Worm (Caenorhabditis elegans) whole organism, early embryonic: ENCODE results near the gene rps-14.

Source experiments
- B0310.2 ChIP-seq: sonication (generic microtip); optimal IDR thresholded peaks from 2 replicates; lab custom pipeline; 2016; ENCODE audit warnings: mild to moderate bottlenecking, missing genetic modification characterization, missing compliant biosample characterization
- F13C5.2 ChIP-seq: sonication (generic microtip); optimal IDR thresholded peaks from 2 replicates; lab custom pipeline; 2017; ENCODE audit warnings: mild to moderate bottlenecking, missing genetic modification characterization, inconsistent platforms, missing compliant biosample characterization
- ama-1 ChIP-seq: fragments of 150-350 bp; optimal IDR thresholded peaks from 2 replicates; lab custom pipeline; 2014
- ceh-13 ChIP-seq: fragments of 200-800 bp; sonication (Bioruptor generic); optimal IDR thresholded peaks from 2 replicates; lab custom pipeline; 2018; ENCODE audit warnings: mild to moderate bottlenecking, missing genetic modification characterization, missing compliant biosample characterization
- ceh-36 ChIP-seq: sonication (generic microtip); optimal IDR thresholded peaks from 2 replicates; lab custom pipeline; 2016; ENCODE audit warnings: missing genetic modification characterization, inconsistent platforms, missing compliant biosample characterization
- ets-7 ChIP-seq: sonication (generic microtip); optimal IDR thresholded peaks from 2 replicates; lab custom pipeline; 2016; ENCODE audit warnings: missing genotype, missing genetic modification characterization, missing compliant biosample characterization
- flt-1 ChIP-seq: fragments of 200-800 bp; sonication (Bioruptor generic); IDR thresholded peaks from 2 replicates; pipeline ENCODE4 v1.3.6; 2022; ENCODE audit warnings: missing genetic modification characterization, missing compliant biosample characterization
- hmg-4 ChIP-seq: fragments of 200-800 bp; sonication (Bioruptor generic); optimal IDR thresholded peaks from 2 replicates; lab custom pipeline; 2018; ENCODE audit warnings: mild to moderate bottlenecking, missing genetic modification characterization, missing compliant biosample characterization
- pes-1 ChIP-seq: fragments of 200-800 bp; sonication (Bioruptor generic); IDR thresholded peaks from 2 replicates; pipeline ENCODE4 v1.3.6; 2022; ENCODE audit warnings: missing genetic modification reagents, missing genetic modification characterization, missing compliant biosample characterization
- sea-1 ChIP-seq: fragments of 200-800 bp; sonication (Bioruptor generic); conservative IDR thresholded peaks from 2 replicates; pipeline ENCODE4 v1.3.6; 2022; ENCODE audit warnings: missing genetic modification characterization, missing compliant biosample characterization

DNA sequence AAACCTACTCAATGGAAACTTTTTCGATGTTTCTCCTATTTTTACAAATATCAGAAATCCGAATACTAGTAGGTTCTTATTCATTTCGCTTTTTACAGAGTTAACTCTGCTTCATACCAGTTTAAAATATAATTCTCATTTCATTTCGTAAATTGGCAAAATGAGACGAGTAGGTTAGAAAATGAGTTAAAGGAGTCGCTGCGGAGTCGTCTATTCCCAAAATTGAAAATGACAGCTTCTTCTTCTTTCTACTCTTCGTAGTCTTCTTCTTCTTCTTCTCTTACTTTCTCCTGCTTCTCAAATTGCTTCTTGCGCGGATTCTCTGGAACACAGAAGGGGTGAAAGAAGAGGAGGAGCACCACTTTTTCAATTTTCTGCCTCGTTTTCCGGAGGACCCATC lies 34.6 kb downstream of the rps-14 start, which contains the start of gene glr-2:
- TF ChIP-seq ama-1 (lab: Kevin White, UChicago): no peak
- TF ChIP-seq ets-7 (tag; lab: Kevin White, UChicago): no peak
- no peak for TF ChIP-seq hmg-4 (GFP tag; lab: Kevin White, UChicago)
- TF ChIP-seq ceh-13 (GFP tag; lab: Kevin White, UChicago): no peak
- no peak for TF ChIP-seq ceh-36 (tag; lab: Kevin White, UChicago)
- no peak for TF ChIP-seq pes-1 (GFP tag; lab: Robert Waterston, UW)
- no peak for TF ChIP-seq B0310.2
- no peak for TF ChIP-seq flt-1
- no peak for TF ChIP-seq F13C5.2 (tag; lab: Kevin White, UChicago)
- TF ChIP-seq sea-1 (GFP tag; lab: Robert Waterston, UW): no peak
